Fruit fly (Drosophila melanogaster): ENCODE measurements around the gene Pbgs.

Gene Pbgs

dm6 chr3L:12276495-12276894 is 5.3 kb upstream of the Pbgs start:
- no peak for TF ChIP-seq Sin3A (optimal IDR thresholded peaks at IDR 0.05)
- TF ChIP-seq Myc (optimal IDR thresholded peaks at IDR 0.05) = no peak
- TF ChIP-seq psq (optimal IDR thresholded peaks at IDR 0.05) = no peak
- TF ChIP-seq insv (optimal IDR thresholded peaks at IDR 0.05) = no peak
- TF ChIP-seq ttk (optimal IDR thresholded peaks at IDR 0.05) = no peak
- no peak for TF ChIP-seq h (optimal IDR thresholded peaks at IDR 0.05)

dm6 chr3L:12275572-12276042 is 4.5 kb upstream of the Pbgs start:
- TF ChIP-seq Myc (optimal IDR thresholded peaks at IDR 0.05) (no peak), psq (optimal IDR thresholded peaks at IDR 0.05) (no peak), insv (optimal IDR thresholded peaks at IDR 0.05) (no peak), ttk (optimal IDR thresholded peaks at IDR 0.05) (no peak), Sin3A (optimal IDR thresholded peaks at IDR 0.05) (no peak), h (optimal IDR thresholded peaks at IDR 0.05) (no peak)

dm6 chr3L:12269867-12270266 is 1.3 kb downstream of the Pbgs start:
- TF ChIP-seq insv (optimal IDR thresholded peaks at IDR 0.05) = no peak
- TF ChIP-seq Sin3A (optimal IDR thresholded peaks at IDR 0.05) = no peak
- no peak for TF ChIP-seq h (optimal IDR thresholded peaks at IDR 0.05)
- no peak for TF ChIP-seq psq (optimal IDR thresholded peaks at IDR 0.05)
- TF ChIP-seq Myc (optimal IDR thresholded peaks at IDR 0.05) = no peak
- TF ChIP-seq ttk (optimal IDR thresholded peaks at IDR 0.05) = no peak

- no peak for TF ChIP-seq insv (optimal IDR thresholded peaks at IDR 0.05)
- no peak for TF ChIP-seq psq (optimal IDR thresholded peaks at IDR 0.05)
- TF ChIP-seq Sin3A (optimal IDR thresholded peaks at IDR 0.05) = no peak
- no peak for TF ChIP-seq Myc (optimal IDR thresholded peaks at IDR 0.05)
Observed at dm6 chr3L:12267332-12267914, 3.7 kb downstream of the Pbgs start, which contains the start of gene CG32100. CG32100 (plus strand) TSS chr3L:12267528.

dm6 chr3L:12266343-12267287 is 4.5 kb downstream of the Pbgs start, which contains the start of gene app:
app (minus strand) TSS chr3L:12266841.
- no peak for TF ChIP-seq h (optimal IDR thresholded peaks at IDR 0.05)
- TF ChIP-seq ttk (optimal IDR thresholded peaks at IDR 0.05) = no peak
- TF ChIP-seq Myc (optimal IDR thresholded peaks at IDR 0.05) = no peak
- TF ChIP-seq insv (optimal IDR thresholded peaks at IDR 0.05) = no peak
- no peak for TF ChIP-seq Sin3A (optimal IDR thresholded peaks at IDR 0.05)
- TF ChIP-seq psq (optimal IDR thresholded peaks at IDR 0.05) = no peak

- TF ChIP-seq Myc (optimal IDR thresholded peaks at IDR 0.05) (no peak), Sin3A (optimal IDR thresholded peaks at IDR 0.05) (no peak), ttk (optimal IDR thresholded peaks at IDR 0.05) (no peak), psq (optimal IDR thresholded peaks at IDR 0.05) (no peak), insv (optimal IDR thresholded peaks at IDR 0.05) (no peak), h (optimal IDR thresholded peaks at IDR 0.05) (no peak)
Observed at dm6 chr3L:12265526-12266342, 5.4 kb downstream of the Pbgs start.

- TF ChIP-seq h (optimal IDR thresholded peaks at IDR 0.05) (no peak), Myc (optimal IDR thresholded peaks at IDR 0.05) (no peak), insv (optimal IDR thresholded peaks at IDR 0.05) (no peak), Sin3A (optimal IDR thresholded peaks at IDR 0.05) (no peak), psq (optimal IDR thresholded peaks at IDR 0.05) (no peak), ttk (optimal IDR thresholded peaks at IDR 0.05) (no peak)
Observed at dm6 chr3L:12258698-12259097, 12.4 kb downstream of the Pbgs start.

- TF ChIP-seq ttk (optimal IDR thresholded peaks at IDR 0.05) (no peak), h (optimal IDR thresholded peaks at IDR 0.05) (no peak), Myc (optimal IDR thresholded peaks at IDR 0.05) (no peak), psq (optimal IDR thresholded peaks at IDR 0.05) (no peak), insv (optimal IDR thresholded peaks at IDR 0.05) (no peak), Sin3A (optimal IDR thresholded peaks at IDR 0.05) (no peak)
Observed at dm6 chr3L:12227219-12227618, 43.9 kb downstream of the Pbgs start.

dm6 chr3L:12223635-12224016 is 47.5 kb downstream of the Pbgs start:
- TF ChIP-seq ttk (optimal IDR thresholded peaks at IDR 0.05) (no peak), h (optimal IDR thresholded peaks at IDR 0.05) (no peak)

dm6 chr3L:12222945-12223634 is 48.1 kb downstream of the Pbgs start:
- TF ChIP-seq insv (optimal IDR thresholded peaks at IDR 0.05) = no peak
- no peak for TF ChIP-seq psq (optimal IDR thresholded peaks at IDR 0.05)
- TF ChIP-seq h (optimal IDR thresholded peaks at IDR 0.05) = no peak
- TF ChIP-seq ttk (optimal IDR thresholded peaks at IDR 0.05) = no peak
- no peak for TF ChIP-seq Myc (optimal IDR thresholded peaks at IDR 0.05)
- TF ChIP-seq Sin3A (optimal IDR thresholded peaks at IDR 0.05) = no peak
